Worm (Caenorhabditis elegans) whole organism, late embryonic: ENCODE measurements around the gene mthf-1.

Experiments used
- F13H6.1 ChIP-seq: sonication (generic microtip); optimal IDR thresholded peaks from 2 replicates; lab custom pipeline; 2016; ENCODE audit warnings: missing genetic modification characterization, missing compliant biosample characterization
- K09A11.1 ChIP-seq: sonication (generic microtip); optimal IDR thresholded peaks from 2 replicates; lab custom pipeline; 2017; ENCODE audit warnings: antibody characterized with exemption, mild to moderate bottlenecking, missing genetic modification characterization, missing compliant biosample characterization; ENCODE audit not compliant: insufficient read depth
- T23F11.4 ChIP-seq: fragments of 200-800 bp; sonication (Bioruptor generic); optimal IDR thresholded peaks from 2 replicates; lab custom pipeline; 2018; ENCODE audit warnings: mild to moderate bottlenecking, missing genetic modification characterization, missing compliant biosample characterization
- ama-1 ChIP-seq: fragments of 150-350 bp; optimal IDR thresholded peaks from 2 replicates; lab custom pipeline; 2014
- ceh-14 ChIP-seq: sonication (generic microtip); optimal IDR thresholded peaks from 2 replicates; lab custom pipeline; 2016; ENCODE audit warnings: missing genotype, missing genetic modification characterization, missing compliant biosample characterization
- ceh-18 ChIP-seq: sonication (generic microtip); optimal IDR thresholded peaks from 2 replicates; lab custom pipeline; 2016; ENCODE audit warnings: missing genetic modification characterization, missing compliant biosample characterization
- ceh-19 ChIP-seq: fragments of 200-800 bp; sonication (Bioruptor generic); optimal IDR thresholded peaks from 2 replicates; lab custom pipeline; 2018; ENCODE audit warnings: mild to moderate bottlenecking, missing genetic modification characterization, missing compliant biosample characterization
- ceh-34 ChIP-seq: sonication (generic microtip); optimal IDR thresholded peaks from 2 replicates; lab custom pipeline; 2016; ENCODE audit warnings: mild to moderate bottlenecking, missing genetic modification characterization, missing compliant biosample characterization
- ceh-45 ChIP-seq: fragments of 200-800 bp; sonication (Bioruptor generic); IDR thresholded peaks from 2 replicates; pipeline ENCODE4 v1.3.6; 2022; ENCODE audit warnings: missing genetic modification reagents, missing genetic modification characterization, missing compliant biosample characterization
- ceh-6 ChIP-seq: fragments of 200-800 bp; sonication (Bioruptor generic); optimal IDR thresholded peaks from 2 replicates; lab custom pipeline; 2018; ENCODE audit warnings: mild to moderate bottlenecking, missing genetic modification characterization, missing compliant biosample characterization
- che-1 ChIP-seq: sonication (generic microtip); optimal IDR thresholded peaks from 2 replicates; lab custom pipeline; 2016; ENCODE audit warnings: mild to moderate bottlenecking, missing genetic modification characterization, missing compliant biosample characterization
- elt-2 ChIP-seq: sonication (generic microtip); optimal IDR thresholded peaks from 2 replicates; lab custom pipeline; 2016; ENCODE audit warnings: missing genetic modification reagents, missing genetic modification characterization, missing compliant biosample characterization
- ets-4 ChIP-seq: sonication (generic microtip); optimal IDR thresholded peaks from 2 replicates; lab custom pipeline; 2016; ENCODE audit warnings: missing genetic modification characterization, missing compliant biosample characterization
- fkh-10 ChIP-seq: fragments of 150-350 bp; optimal IDR thresholded peaks from 2 replicates; lab custom pipeline; 2014; ENCODE audit warnings: missing biosample characterization, missing genetic modification reagents, missing genetic modification characterization
- fkh-6 ChIP-seq: sonication (generic microtip); optimal IDR thresholded peaks from 2 replicates; lab custom pipeline; 2016; ENCODE audit warnings: missing genetic modification characterization, missing compliant biosample characterization
- gmeb-2 ChIP-seq: sonication (generic microtip); optimal IDR thresholded peaks from 2 replicates; lab custom pipeline; 2016; ENCODE audit warnings: missing genetic modification characterization, inconsistent platforms, missing compliant biosample characterization
- hlh-13 ChIP-seq: fragments of 200-800 bp; sonication (Bioruptor generic); optimal IDR thresholded peaks from 2 replicates; lab custom pipeline; 2018; ENCODE audit warnings: mild to moderate bottlenecking, missing genetic modification characterization, missing compliant biosample characterization
- hlh-15 ChIP-seq: sonication (generic microtip); optimal IDR thresholded peaks from 2 replicates; lab custom pipeline; 2016; ENCODE audit warnings: missing genetic modification characterization, missing compliant biosample characterization
- lin-11 ChIP-seq: fragments of 200-800 bp; sonication (Bioruptor generic); optimal IDR thresholded peaks from 2 replicates; lab custom pipeline; 2018; ENCODE audit warnings: mild to moderate bottlenecking, missing genetic modification characterization, missing compliant biosample characterization
- madf-2 ChIP-seq: sonication (generic microtip); optimal IDR thresholded peaks from 2 replicates; lab custom pipeline; 2017; ENCODE audit warnings: missing genetic modification characterization, missing compliant biosample characterization
- mec-3 ChIP-seq: sonication (generic microtip); optimal IDR thresholded peaks from 2 replicates; lab custom pipeline; 2016; ENCODE audit warnings: borderline replicate concordance, missing genetic modification characterization, missing compliant biosample characterization
- nfya-1 ChIP-seq: sonication (generic microtip); optimal IDR thresholded peaks from 2 replicates; lab custom pipeline; 2017; ENCODE audit warnings: missing genetic modification characterization, mild to moderate bottlenecking, missing compliant biosample characterization, antibody characterized with exemption, moderate library complexity
- nhr-232 ChIP-seq: sonication (generic microtip); optimal IDR thresholded peaks from 2 replicates; lab custom pipeline; 2016; ENCODE audit warnings: missing genetic modification characterization, missing compliant biosample characterization
- odd-2 ChIP-seq: sonication (generic microtip); optimal IDR thresholded peaks from 2 replicates; lab custom pipeline; 2017; ENCODE audit warnings: antibody characterized with exemption, mild to moderate bottlenecking, missing genetic modification characterization, missing compliant biosample characterization
- pag-3 ChIP-seq: sonication (generic microtip); optimal IDR thresholded peaks from 2 replicates; lab custom pipeline; 2016; ENCODE audit warnings: missing compliant biosample characterization, missing genetic modification characterization, borderline replicate concordance
- pha-4 ChIP-seq: fragments of 150-350 bp; optimal IDR thresholded peaks from 2 replicates; lab custom pipeline; 2018; ENCODE audit warnings: missing biosample characterization, missing genetic modification reagents, missing genetic modification characterization
- pqm-1 ChIP-seq: sonication (generic microtip); optimal IDR thresholded peaks from 2 replicates; lab custom pipeline; 2016; ENCODE audit warnings: missing genetic modification characterization, missing compliant biosample characterization
- pros-1 ChIP-seq: fragments of 150-350 bp; optimal IDR thresholded peaks from 2 replicates; lab custom pipeline; 2014; ENCODE audit warnings: missing biosample characterization, missing genetic modification reagents, missing genetic modification characterization
- rnt-1 ChIP-seq: sonication (generic microtip); optimal IDR thresholded peaks from 2 replicates; lab custom pipeline; 2016; ENCODE audit warnings: missing genetic modification characterization, missing compliant biosample characterization
- tbx-7 ChIP-seq: sonication (generic microtip); optimal IDR thresholded peaks from 2 replicates; lab custom pipeline; 2016; ENCODE audit warnings: missing genotype, missing genetic modification characterization, missing compliant biosample characterization
- unc-42 ChIP-seq: sonication (generic microtip); optimal IDR thresholded peaks from 2 replicates; lab custom pipeline; 2016; ENCODE audit warnings: missing genotype, missing genetic modification characterization, missing compliant biosample characterization
- unc-55 ChIP-seq: sonication (generic microtip); optimal IDR thresholded peaks from 2 replicates; lab custom pipeline; 2017; ENCODE audit warnings: missing biosample characterization, missing genetic modification reagents, missing genetic modification characterization
- unc-86 ChIP-seq: sonication (generic microtip); optimal IDR thresholded peaks from 2 replicates; lab custom pipeline; 2016; ENCODE audit warnings: missing genetic modification characterization, missing compliant biosample characterization

Gene mthf-1

ce11 chrII:7803174-7803573 is 25.6 kb upstream of the mthf-1 start:
- peak; percentile 49 for TF ChIP-seq unc-42 (tag; lab: Kevin White, UChicago)
- no peak for TF ChIP-seq hlh-13 (GFP tag; lab: Kevin White, UChicago)

ce11 chrII:7801899-7802298 is 24.3 kb upstream of the mthf-1 start:
- TF ChIP-seq rnt-1 (tag; lab: Kevin White, UChicago) (peak; percentile 53), fkh-10 (GFP tag; lab: Kevin White, UChicago) (no peak)

- TF ChIP-seq T23F11.4 (GFP tag; lab: Kevin White, UChicago) (no peak), elt-2 (peak; percentile 15)
- TF ChIP-seq, all 69 proteins: peak for 1
Observed at ce11 chrII:7801255-7801654, 23.6 kb upstream of the mthf-1 start.

DNA sequence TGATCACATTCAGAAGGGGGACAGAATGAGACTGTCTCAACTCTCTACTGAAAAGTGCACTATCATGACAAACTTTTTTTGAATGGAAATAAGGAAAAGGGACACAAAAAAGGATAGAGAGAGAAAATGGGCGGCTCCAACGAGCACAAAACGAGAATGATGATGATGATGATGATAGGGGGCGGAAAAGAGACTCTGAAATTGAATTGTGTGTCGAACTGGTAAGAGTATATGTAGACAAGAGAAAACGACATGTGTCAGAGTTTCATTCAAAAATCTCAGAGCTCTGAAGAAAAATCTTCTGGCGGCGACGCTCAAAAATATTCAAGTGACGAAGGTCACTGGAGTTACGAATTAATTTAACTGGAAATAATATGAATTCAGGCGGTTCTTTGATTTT is 17.7 kb upstream of the mthf-1 start:
- peak; percentile 82 for TF ChIP-seq unc-42 (tag; lab: Kevin White, UChicago)
- TF ChIP-seq madf-2 = no peak

DNA sequence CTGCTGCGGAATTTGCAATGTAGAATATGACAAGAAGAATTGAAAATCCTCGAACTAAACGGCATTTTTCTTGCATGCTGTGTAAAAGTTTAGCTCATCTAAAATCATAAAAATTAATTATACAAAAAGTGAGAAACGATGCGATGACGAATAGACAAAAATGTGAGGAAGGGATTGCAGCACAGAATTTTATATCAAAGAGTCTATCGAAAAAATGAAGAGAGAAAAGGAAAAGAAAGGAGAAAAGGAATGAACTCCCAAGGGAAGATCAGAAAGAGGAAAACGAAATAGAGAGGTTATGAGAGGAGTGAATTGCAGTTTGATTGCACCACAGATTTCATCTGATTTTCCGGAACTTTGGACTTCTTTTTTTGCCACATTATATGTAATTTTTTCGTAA is 16.6 kb upstream of the mthf-1 start, which contains the start of gene glr-4:
Gene glr-4 (minus strand): TSS at position 101 of the 400 bp plus-strand sequence.
- TF ChIP-seq F13H6.1 (tag; lab: Kevin White, UChicago) = no peak
- TF ChIP-seq unc-55 (GFP tag; lab: Kevin White, UChicago) = no peak
- no peak for TF ChIP-seq ceh-19 (GFP tag; lab: Kevin White, UChicago)
- TF ChIP-seq ceh-6 (GFP tag; lab: Kevin White, UChicago) = no peak
- no peak for TF ChIP-seq ceh-18 (tag; lab: Kevin White, UChicago)
- no peak for TF ChIP-seq unc-42 (tag; lab: Kevin White, UChicago)
- no peak for TF ChIP-seq ama-1 (lab: Kevin White, UChicago)
- no peak for TF ChIP-seq K09A11.1 (tag; lab: Kevin White, UChicago)
- no peak for TF ChIP-seq pha-4 (tag; lab: Kevin White, UChicago)
- TF ChIP-seq fkh-6 = no peak

ce11 chrII:7792514-7792913 is 14.9 kb upstream of the mthf-1 start:
- no peak for TF ChIP-seq ceh-34 (tag; lab: Kevin White, UChicago)
- no peak for TF ChIP-seq pros-1 (tag; lab: Kevin White, UChicago)
- no peak for TF ChIP-seq ceh-6 (GFP tag; lab: Kevin White, UChicago)
- TF ChIP-seq ceh-14 = no peak
- TF ChIP-seq lin-11 = no peak
- no peak for TF ChIP-seq mec-3
- TF ChIP-seq ceh-45 (GFP tag; lab: Robert Waterston, UW) = no peak
- no peak for TF ChIP-seq tbx-7 (tag; lab: Kevin White, UChicago)
- TF ChIP-seq pha-4 (tag; lab: Kevin White, UChicago) = no peak
- TF ChIP-seq pag-3 (tag; lab: Kevin White, UChicago) = no peak
- TF ChIP-seq pqm-1 = no peak
- TF ChIP-seq odd-2 (tag; lab: Kevin White, UChicago) = no peak
- no peak for TF ChIP-seq unc-86 (tag; lab: Kevin White, UChicago)
- no peak for TF ChIP-seq ets-4 (tag; lab: Kevin White, UChicago)
- TF ChIP-seq gmeb-2 (tag; lab: Kevin White, UChicago) = no peak
- TF ChIP-seq nhr-232 (tag; lab: Kevin White, UChicago) = no peak
- no peak for TF ChIP-seq elt-2
- TF ChIP-seq che-1 (tag; lab: Kevin White, UChicago) = no peak
- TF ChIP-seq hlh-15 (tag; lab: Kevin White, UChicago) = no peak
- no peak for TF ChIP-seq nfya-1
